Worm (Caenorhabditis elegans): ENCODE data around the gene Y51A2D.21.

Y51A2D.21 gene

ce11 chrV:18581393-18582113, 9.9 kb downstream of the Y51A2D.21 start:
- no peak for TF ChIP-seq hlh-8 (tag; optimal IDR thresholded peaks at IDR 0.05)
- TF ChIP-seq pqm-1 (tag; optimal IDR thresholded peaks at IDR 0.05) = no peak
- no peak for TF ChIP-seq dmd-4 (tag; optimal IDR thresholded peaks at IDR 0.05; ENCODE audit: borderline replicate concordance)
- no peak for TF ChIP-seq ceh-30 (tag; optimal IDR thresholded peaks at IDR 0.05)
- TF ChIP-seq ceh-14 (tag; optimal IDR thresholded peaks at IDR 0.05) = no peak
- no peak for TF ChIP-seq F13H6.1 (tag; optimal IDR thresholded peaks at IDR 0.05)
- TF ChIP-seq tbx-7 (tag; optimal IDR thresholded peaks at IDR 0.05) = no peak
- TF ChIP-seq ceh-2 (tag; optimal IDR thresholded peaks at IDR 0.05) = no peak
- TF ChIP-seq ama-1 (optimal IDR thresholded peaks at IDR 0.05) = no peak
- TF ChIP-seq syd-9 (tag; optimal IDR thresholded peaks at IDR 0.05) = no peak
- no peak for TF ChIP-seq che-1 (tag; optimal IDR thresholded peaks at IDR 0.05)
- no peak for TF ChIP-seq zip-5 (tag; optimal IDR thresholded peaks at IDR 0.05)
- TF ChIP-seq Y22D7AL.16 (tag; optimal IDR thresholded peaks at IDR 0.05) = no peak
- TF ChIP-seq hlh-15 (tag; optimal IDR thresholded peaks at IDR 0.05) = no peak
- TF ChIP-seq ceh-19 (GFP tag; optimal IDR thresholded peaks at IDR 0.05) = no peak
- no peak for TF ChIP-seq nfya-1 (tag; optimal IDR thresholded peaks at IDR 0.05)
- no peak for TF ChIP-seq pat-9 (tag; optimal IDR thresholded peaks at IDR 0.05)
- no peak for TF ChIP-seq ceh-22 (tag; optimal IDR thresholded peaks at IDR 0.05)
- TF ChIP-seq unc-86 (tag; optimal IDR thresholded peaks at IDR 0.05) = no peak
- TF ChIP-seq pha-2 (tag; optimal IDR thresholded peaks at IDR 0.05) = no peak
- TF ChIP-seq ceh-48 (tag; optimal IDR thresholded peaks at IDR 0.05) = no peak
- no peak for TF ChIP-seq elt-2 (tag; optimal IDR thresholded peaks at IDR 0.05)
- TF ChIP-seq K02D7.2 (tag; optimal IDR thresholded peaks at IDR 0.05) = no peak
- TF ChIP-seq ceh-6 (GFP tag; optimal IDR thresholded peaks at IDR 0.05) = no peak
- no peak for TF ChIP-seq C38D4.7 (GFP tag; optimal IDR thresholded peaks at IDR 0.05)
- TF ChIP-seq dve-1 (tag; optimal IDR thresholded peaks at IDR 0.05) = peak; percentile 83
- TF ChIP-seq ceh-18 (tag; optimal IDR thresholded peaks at IDR 0.05) = peak; percentile 67
- TF ChIP-seq eyg-1 (tag; optimal IDR thresholded peaks at IDR 0.05) = no peak
- peak; percentile 15 for TF ChIP-seq tbx-2 (tag; optimal IDR thresholded peaks at IDR 0.05)
- no peak for TF ChIP-seq fkh-6 (tag; optimal IDR thresholded peaks at IDR 0.05)
- no peak for TF ChIP-seq ceh-45 (GFP tag; IDR thresholded peaks at IDR 0.05)
- no peak for TF ChIP-seq lim-6 (tag; optimal IDR thresholded peaks at IDR 0.05)
- no peak for TF ChIP-seq fax-1 (tag; optimal IDR thresholded peaks at IDR 0.05)
- peak; percentile 38 for TF ChIP-seq rnt-1 (tag; optimal IDR thresholded peaks at IDR 0.05)
- no peak for TF ChIP-seq pax-1 (tag; optimal IDR thresholded peaks at IDR 0.05)
- TF ChIP-seq ztf-16 (tag; optimal IDR thresholded peaks at IDR 0.05) = no peak
- TF ChIP-seq hlh-30 (tag; optimal IDR thresholded peaks at IDR 0.05; ENCODE audit: insufficient read depth) = peak; percentile 11
- no peak for TF ChIP-seq hlh-6 (tag; optimal IDR thresholded peaks at IDR 0.05)
- TF ChIP-seq nhr-232 (tag; optimal IDR thresholded peaks at IDR 0.05) = no peak
- peak; percentile 97 for TF ChIP-seq unc-55 (GFP tag; optimal IDR thresholded peaks at IDR 0.05)
- TF ChIP-seq pag-3 (tag; optimal IDR thresholded peaks at IDR 0.05; ENCODE audit: borderline replicate concordance) = no peak
- no peak for TF ChIP-seq sox-4 (tag; optimal IDR thresholded peaks at IDR 0.05)
- no peak for TF ChIP-seq npax-4 (tag; optimal IDR thresholded peaks at IDR 0.05)
- no peak for TF ChIP-seq lin-11 (tag; optimal IDR thresholded peaks at IDR 0.05)
- TF ChIP-seq ahr-1 (tag; optimal IDR thresholded peaks at IDR 0.05) = no peak
- TF ChIP-seq T23F11.4 (GFP tag; optimal IDR thresholded peaks at IDR 0.05) = no peak
- no peak for TF ChIP-seq unc-42 (tag; optimal IDR thresholded peaks at IDR 0.05)

Measured in whole organism, late embryonic.